Worm (Caenorhabditis elegans): ENCODE measurements around the gene chil-18.

chil-18 gene

ce11 chrII:9447965-9448364, at the start of gene chil-18:
Gene chil-18, plus strand, starts transcription at chrII:9448265.
- no peak for TF ChIP-seq ztf-11 (tag; optimal IDR thresholded peaks at IDR 0.05)
- TF ChIP-seq nhr-20 (tag; optimal IDR thresholded peaks at IDR 0.05), result peak; percentile 12

- TF ChIP-seq nhr-28 (tag; optimal IDR thresholded peaks at IDR 0.05) (no peak), mab-9 (GFP tag; IDR thresholded peaks at IDR 0.05) (no peak), ama-1 (optimal IDR thresholded peaks at IDR 0.05) (no peak)
Observed at ce11 chrII:9398370-9398901, 49.6 kb upstream of the chil-18 start, which contains the start of the genes Y51B9A.14 and Y51B9A.8. Gene Y51B9A.14, minus strand, starts transcription at chrII:9398470. Gene Y51B9A.8, plus strand, starts transcription at chrII:9398851.

- TF ChIP-seq vab-15 (tag; optimal IDR thresholded peaks at IDR 0.05), result no peak
- no peak for TF ChIP-seq unc-62 (GFP tag; optimal IDR thresholded peaks at IDR 0.05)
- TF ChIP-seq tlp-1 (tag; optimal IDR thresholded peaks at IDR 0.05), result no peak
- no peak for TF ChIP-seq jun-1 (tag; optimal IDR thresholded peaks at IDR 0.05)
- TF ChIP-seq nhr-11 (tag; optimal IDR thresholded peaks at IDR 0.05), result no peak
- no peak for TF ChIP-seq nhr-47 (tag; optimal IDR thresholded peaks at IDR 0.05)
- TF ChIP-seq nhr-90 (tag; optimal IDR thresholded peaks at IDR 0.05; ENCODE audit: poor library complexity), result no peak
- no peak for TF ChIP-seq elt-2 (tag; optimal IDR thresholded peaks at IDR 0.05)
- no peak for TF ChIP-seq snu-23 (GFP tag; optimal IDR thresholded peaks at IDR 0.05)
- no peak for TF ChIP-seq Y116A8C.19 (tag; optimal IDR thresholded peaks at IDR 0.05; ENCODE audit: borderline replicate concordance)
Observed at ce11 chrII:9399746-9400145, 48.3 kb upstream of the chil-18 start, which contains the start of gene Y51B9A.7. Gene Y51B9A.7, plus strand, starts transcription at chrII:9400046.

DNA sequence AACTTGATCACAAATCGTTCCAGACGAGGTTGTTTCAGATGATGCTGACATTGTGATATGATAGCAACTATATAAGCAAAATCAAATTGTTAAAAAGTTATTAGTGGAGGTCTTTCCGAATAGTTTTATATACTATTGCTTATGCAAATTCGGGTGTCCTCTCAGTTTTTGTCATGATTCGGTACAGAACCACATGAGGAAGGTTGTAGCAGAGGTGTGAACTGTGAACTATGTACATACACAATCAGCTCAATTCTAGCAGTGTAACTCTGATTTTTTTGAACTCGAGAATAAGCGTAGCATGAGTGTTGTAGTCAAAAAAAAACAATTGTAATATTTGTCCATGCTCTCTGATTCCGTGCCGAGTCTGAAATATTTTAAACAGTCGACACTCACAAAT, 45.0 kb upstream of the chil-18 start, which contains the start of gene Y51B9A.6:
Gene Y51B9A.6 (minus strand): TSS at position 101 of the 400 bp plus-strand sequence.
- TF ChIP-seq lsy-2 (tag; optimal IDR thresholded peaks at IDR 0.05) (no peak), efl-1 (optimal IDR thresholded peaks at IDR 0.05) (no peak), efl-1 (GFP tag; optimal IDR thresholded peaks at IDR 0.05 in 1 of 2) (peak in 1 of 2 experiments; percentile 58), zip-4 (GFP tag; optimal IDR thresholded peaks at IDR 0.05) (no peak)

DNA sequence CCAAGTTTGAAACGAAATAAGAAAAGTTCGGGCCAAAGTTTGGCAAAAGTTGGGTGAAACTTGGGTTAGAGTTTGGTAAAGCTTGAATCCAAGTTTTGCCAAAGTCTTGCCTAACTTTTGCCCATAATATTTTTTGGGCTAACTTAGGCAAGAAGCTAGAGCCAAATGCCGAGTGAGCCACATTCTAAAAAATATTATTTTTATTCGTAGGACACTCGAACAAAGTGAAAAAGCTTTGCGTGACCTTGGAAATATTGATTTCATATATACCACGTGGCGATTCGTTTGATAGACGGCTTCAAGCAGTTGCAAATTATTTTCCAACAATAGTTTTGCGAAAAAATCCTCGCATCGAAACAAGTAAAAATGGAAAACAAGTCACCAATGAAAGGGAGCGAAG, 44.2 kb upstream of the chil-18 start, which contains the start of gene Y51B9A.5:
Gene Y51B9A.5 (plus strand): TSS at position 301 of the 400 bp plus-strand sequence.
- no peak for TF ChIP-seq sptf-1 (tag; optimal IDR thresholded peaks at IDR 0.05)
- no peak for TF ChIP-seq C04F5.9 (tag; optimal IDR thresholded peaks at IDR 0.05)
- TF ChIP-seq vab-15 (tag; optimal IDR thresholded peaks at IDR 0.05), result no peak
- no peak for TF ChIP-seq jun-1 (tag; optimal IDR thresholded peaks at IDR 0.05)
- TF ChIP-seq dsc-1 (tag; optimal IDR thresholded peaks at IDR 0.05), result no peak
- no peak for TF ChIP-seq ceh-8 (GFP tag; optimal IDR thresholded peaks at IDR 0.05)
- TF ChIP-seq lin-39 (tag; optimal IDR thresholded peaks at IDR 0.05), result no peak
- no peak for TF ChIP-seq zip-4 (GFP tag; optimal IDR thresholded peaks at IDR 0.05)
- no peak for TF ChIP-seq fkh-8 (tag; optimal IDR thresholded peaks at IDR 0.05)
- TF ChIP-seq ztf-11 (tag; optimal IDR thresholded peaks at IDR 0.05), result no peak
- TF ChIP-seq elt-3 (tag; optimal IDR thresholded peaks at IDR 0.05), result no peak
- no peak for TF ChIP-seq unc-130 (tag; optimal IDR thresholded peaks at IDR 0.05)
- TF ChIP-seq ceh-82 (tag; optimal IDR thresholded peaks at IDR 0.05), result no peak
- no peak for TF ChIP-seq ama-1 (optimal IDR thresholded peaks at IDR 0.05)
- no peak for TF ChIP-seq fos-1 (tag; optimal IDR thresholded peaks at IDR 0.05)
- TF ChIP-seq irx-1 (tag; optimal IDR thresholded peaks at IDR 0.05), result no peak
- TF ChIP-seq fkh-10 (GFP tag; optimal IDR thresholded peaks at IDR 0.05), result no peak

DNA sequence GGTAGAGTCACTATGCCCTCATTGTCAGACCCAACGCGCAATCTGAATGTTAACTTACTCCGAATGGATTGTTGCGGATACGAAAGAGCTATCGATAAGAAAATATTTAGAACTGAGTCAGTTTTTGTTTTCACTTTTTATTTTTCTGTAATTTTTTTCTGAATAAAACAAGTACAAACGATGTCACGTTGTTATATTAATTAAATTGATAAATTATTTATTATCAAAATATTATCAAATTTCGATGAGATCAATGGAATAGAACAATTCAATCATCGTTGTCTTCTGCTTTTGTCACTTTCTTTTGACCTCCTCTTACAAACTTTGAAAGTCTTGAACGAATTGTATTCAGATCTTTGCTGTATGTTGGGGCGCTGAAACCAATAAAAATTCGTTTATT, 41.0 kb upstream of the chil-18 start, which contains the start of gene mpz-6:
Gene mpz-6 (minus strand): TSS at position 101 of the 400 bp plus-strand sequence.
- no peak for TF ChIP-seq C04F5.9 (tag; optimal IDR thresholded peaks at IDR 0.05)
- no peak for TF ChIP-seq blmp-1 (tag; optimal IDR thresholded peaks at IDR 0.05)
- TF ChIP-seq pag-3 (tag; optimal IDR thresholded peaks at IDR 0.05; ENCODE audit: borderline replicate concordance, insufficient read depth), result no peak
- TF ChIP-seq hlh-17 (GFP tag; optimal IDR thresholded peaks at IDR 0.05; ENCODE audit: borderline replicate concordance), result no peak
- TF ChIP-seq snu-23 (GFP tag; optimal IDR thresholded peaks at IDR 0.05), result no peak
- TF ChIP-seq nhr-90 (tag; optimal IDR thresholded peaks at IDR 0.05; ENCODE audit: poor library complexity), result no peak
- TF ChIP-seq C34B4.2 (tag; optimal IDR thresholded peaks at IDR 0.05), result no peak
- TF ChIP-seq aha-1 (tag; optimal IDR thresholded peaks at IDR 0.05), result no peak
- no peak for TF ChIP-seq F16B12.6 (tag; optimal IDR thresholded peaks at IDR 0.05)
- TF ChIP-seq zag-1 (tag; optimal IDR thresholded peaks at IDR 0.05), result no peak
- no peak for TF ChIP-seq pax-3 (tag; optimal IDR thresholded peaks at IDR 0.05)
- TF ChIP-seq hpl-2 (GFP tag; optimal IDR thresholded peaks at IDR 0.05), result no peak
- TF ChIP-seq nhr-20 (tag; optimal IDR thresholded peaks at IDR 0.05), result no peak
- TF ChIP-seq nhr-19 (GFP tag; conservative IDR thresholded peaks at IDR 0.05), result no peak
- TF ChIP-seq efl-3 (GFP tag; optimal IDR thresholded peaks at IDR 0.05), result no peak
- TF ChIP-seq sup-37 (GFP tag; optimal IDR thresholded peaks at IDR 0.05), result no peak
